Fruit fly (Drosophila melanogaster) whole organism, embryonic: ENCODE measurements around the gene Stat92E.

Experiments
- Adf1 ChIP-seq: fragments of 200-800 bp; sonication (Bioruptor generic); IDR thresholded peaks from 2 replicates; pipeline ENCODE4 v1.3.6; 2022; ENCODE audit warnings: missing biosample characterization, missing genetic modification characterization
- Asciz ChIP-seq: fragments of 200-800 bp; sonication (Bioruptor generic); optimal IDR thresholded peaks from 2 replicates; lab custom pipeline; 2017; ENCODE audit warnings: missing biosample characterization, mild to moderate bottlenecking, missing genetic modification characterization, missing genetic modification reagents
- CG10274 ChIP-seq: fragments of 200-800 bp; sonication (Bioruptor generic); optimal IDR thresholded peaks from 3 replicates; lab custom pipeline; 2017; ENCODE audit warnings: missing biosample characterization, mild to moderate bottlenecking, missing genetic modification characterization
- CG11247 ChIP-seq: fragments of 200-800 bp; sonication (Bioruptor generic); IDR thresholded peaks from 2 replicates; pipeline ENCODE4 v1.3.6; 2022; ENCODE audit warnings: missing biosample characterization, missing genetic modification characterization
- CG11456 ChIP-seq: fragments of 200-800 bp; sonication (Bioruptor generic); IDR thresholded peaks from 3 replicates; pipeline ENCODE4 v1.3.6; 2022; ENCODE audit warnings: missing biosample characterization, missing genetic modification characterization
- CG12219 ChIP-seq: fragments of 200-800 bp; sonication (Bioruptor generic); optimal IDR thresholded peaks from 3 replicates; lab custom pipeline; 2018; ENCODE audit warnings: missing biosample characterization, mild to moderate bottlenecking, missing genetic modification characterization
- CG1647 ChIP-seq: fragments of 200-800 bp; sonication (Bioruptor generic); optimal IDR thresholded peaks from 3 replicates; lab custom pipeline; 2016; ENCODE audit warnings: missing biosample characterization, missing genetic modification characterization
- CG16813 ChIP-seq: fragments of 200-800 bp; sonication (Bioruptor generic); IDR thresholded peaks from 3 replicates; pipeline ENCODE4 v1.3.6; 2022; ENCODE audit warnings: missing biosample characterization, missing genetic modification characterization; ENCODE audit not compliant: partially characterized antibody
- CG17568 ChIP-seq: fragments of 200-800 bp; sonication (Bioruptor generic); optimal IDR thresholded peaks from 2 replicates; lab custom pipeline; 2018; ENCODE audit warnings: missing biosample characterization, mild to moderate bottlenecking, missing genetic modification characterization, moderate library complexity
- CG17912 ChIP-seq: fragments of 200-800 bp; sonication (Bioruptor generic); optimal IDR thresholded peaks from 2 replicates; lab custom pipeline; 2018; ENCODE audit warnings: missing biosample characterization, mild to moderate bottlenecking, missing genetic modification characterization
- CG2875 ChIP-seq: fragments of 200-800 bp; sonication (Bioruptor generic); optimal IDR thresholded peaks from 2 replicates; lab custom pipeline; 2017; ENCODE audit warnings: missing biosample characterization, mild to moderate bottlenecking, missing genetic modification characterization, missing genetic modification reagents
- CG33557 ChIP-seq: fragments of 200-800 bp; sonication (Bioruptor generic); optimal IDR thresholded peaks from 2 replicates; lab custom pipeline; 2019; ENCODE audit warnings: missing biosample characterization, mild to moderate bottlenecking, missing genetic modification characterization, moderate library complexity
- CG3995 ChIP-seq: fragments of 200-800 bp; sonication (Bioruptor generic); optimal IDR thresholded peaks from 3 replicates; lab custom pipeline; 2016; ENCODE audit warnings: missing biosample characterization, missing genetic modification characterization
- CG4328 ChIP-seq: fragments of 200-800 bp; sonication (Bioruptor generic); optimal IDR thresholded peaks from 3 replicates; lab custom pipeline; 2017; ENCODE audit warnings: missing biosample characterization, missing genetic modification reagents, missing genetic modification characterization
- CG4820 ChIP-seq: fragments of 200-800 bp; sonication (Bioruptor generic); optimal IDR thresholded peaks from 3 replicates; lab custom pipeline; 2016; ENCODE audit warnings: missing biosample characterization, missing genetic modification characterization
- CG5245 ChIP-seq: fragments of 200-800 bp; sonication (Bioruptor generic); optimal IDR thresholded peaks from 3 replicates; lab custom pipeline; 2016; ENCODE audit warnings: missing biosample characterization, missing genetic modification characterization
- CG6854 ChIP-seq: fragments of 200-800 bp; sonication (Bioruptor generic); optimal IDR thresholded peaks from 3 replicates; lab custom pipeline; 2017; ENCODE audit warnings: missing biosample characterization, mild to moderate bottlenecking, missing genetic modification characterization
- CG8359 ChIP-seq: fragments of 200-800 bp; sonication (Bioruptor generic); optimal IDR thresholded peaks from 2 replicates; lab custom pipeline; 2017; ENCODE audit warnings: missing biosample characterization, mild to moderate bottlenecking, missing genetic modification characterization, borderline replicate concordance
- CG9727 ChIP-seq: fragments of 200-800 bp; sonication (Bioruptor generic); optimal IDR thresholded peaks from 3 replicates; lab custom pipeline; 2017; ENCODE audit warnings: missing biosample characterization, mild to moderate bottlenecking, missing genetic modification characterization
- Doc3 ChIP-seq: fragments of 200-800 bp; sonication (Bioruptor generic); IDR thresholded peaks from 3 replicates; pipeline ENCODE4 v1.3.6; 2022; ENCODE audit warnings: missing biosample characterization, missing genetic modification characterization; ENCODE audit not compliant: partially characterized antibody
- Dref ChIP-seq: fragments of 200-800 bp; sonication (Bioruptor generic); IDR thresholded peaks from 2 replicates; pipeline ENCODE4 v1.3.6; 2022; ENCODE audit warnings: missing biosample characterization, missing genetic modification characterization
- Ets97D ChIP-seq: fragments of 200-800 bp; sonication (Bioruptor generic); optimal IDR thresholded peaks from 3 replicates; lab custom pipeline; 2016; ENCODE audit warnings: missing biosample characterization, missing genetic modification characterization
- Gug ChIP-seq: fragments of 200-800 bp; sonication (Bioruptor generic); IDR thresholded peaks from 4 replicates; pipeline ENCODE4 v1.3.6; 2022; ENCODE audit warnings: missing biosample characterization, missing genetic modification characterization
- Hmx ChIP-seq: fragments of 200-800 bp; sonication (Bioruptor generic); optimal IDR thresholded peaks from 2 replicates; lab custom pipeline; 2016; ENCODE audit warnings: missing biosample characterization, missing genetic modification characterization
- Hr51 ChIP-seq, 2 experiments: fragments of 200-800 bp; sonication (Bioruptor generic); optimal IDR thresholded peaks; 2 replicates in 1 of 2; 3 replicates in 1 of 2; lab custom pipeline; 2016 to 2018; ENCODE audit warnings: missing biosample characterization in 2 of 2, missing genetic modification characterization in 2 of 2, mild to moderate bottlenecking in 1 of 2, moderate library complexity in 1 of 2
- Max ChIP-seq: fragments of 200-800 bp; sonication (Bioruptor generic); optimal IDR thresholded peaks from 2 replicates; lab custom pipeline; 2016; ENCODE audit warnings: missing biosample characterization, mild to moderate bottlenecking, missing genetic modification characterization
- Poxn ChIP-seq: fragments of 200-800 bp; sonication (Bioruptor generic); IDR thresholded peaks from 2 replicates; pipeline ENCODE4 v1.3.6; 2022; ENCODE audit warnings: missing biosample characterization, missing genetic modification characterization
- Ravus ChIP-seq: fragments of 200-800 bp; sonication (Bioruptor generic); IDR thresholded peaks from 2 replicates; pipeline ENCODE4 v1.3.6; 2022; ENCODE audit warnings: missing biosample characterization, missing genetic modification characterization
- Rx ChIP-seq: fragments of 200-800 bp; sonication (Bioruptor generic); IDR thresholded peaks from 2 replicates; pipeline ENCODE4 v1.3.6; 2022; ENCODE audit warnings: missing biosample characterization, missing genetic modification characterization
- Sin3A ChIP-seq: fragments of >200 bp; optimal IDR thresholded peaks from 2 replicates; lab custom pipeline; 2018
- Stat92E ChIP-seq, 3 experiments: fragments of >200 bp in 2 of 3; fragments of 200-800 bp in 1 of 3; sonication (Bioruptor generic) in 1 of 3; optimal IDR thresholded peaks; 2 replicates each; lab custom pipeline; 2017 to 2019; ENCODE audit warnings: missing biosample characterization in 3 of 3, missing genetic modification characterization in 3 of 3, mild to moderate bottlenecking in 1 of 3, moderate library complexity in 1 of 3
- Tbp ChIP-seq: fragments of >200 bp; optimal IDR thresholded peaks from 2 replicates; lab custom pipeline; 2018; ENCODE audit warnings: missing biosample characterization, missing genetic modification characterization
- Vsx1 ChIP-seq: fragments of 200-800 bp; sonication (Bioruptor generic); optimal IDR thresholded peaks from 2 replicates; lab custom pipeline; 2017; ENCODE audit warnings: missing biosample characterization, mild to moderate bottlenecking, missing genetic modification characterization, missing genetic modification reagents
- abd-A ChIP-seq: fragments of 200-800 bp; sonication (Bioruptor generic); optimal IDR thresholded peaks from 3 replicates; lab custom pipeline; 2019; ENCODE audit warnings: missing biosample characterization, mild to moderate bottlenecking, missing genetic modification characterization, moderate library complexity
- ato ChIP-seq: fragments of 200-800 bp; sonication (Bioruptor generic); IDR thresholded peaks from 2 replicates; pipeline ENCODE4 v1.3.6; 2022; ENCODE audit warnings: missing biosample characterization, missing genetic modification characterization; ENCODE audit not compliant: partially characterized antibody
- cato ChIP-seq: fragments of 200-800 bp; sonication (Bioruptor generic); optimal IDR thresholded peaks from 2 replicates; lab custom pipeline; 2016; ENCODE audit warnings: missing biosample characterization, missing genetic modification characterization, borderline replicate concordance
- gcm2 ChIP-seq: fragments of 200-800 bp; sonication (Bioruptor generic); optimal IDR thresholded peaks from 2 replicates; lab custom pipeline; 2016; ENCODE audit warnings: missing biosample characterization, missing genetic modification characterization
- gt ChIP-seq: fragments of 200-800 bp; sonication (Bioruptor generic); IDR thresholded peaks from 2 replicates; pipeline ENCODE4 v1.3.6; 2022; ENCODE audit warnings: missing biosample characterization, missing genetic modification characterization
- hth ChIP-seq: fragments of >200 bp; optimal IDR thresholded peaks from 2 replicates; lab custom pipeline; 2017; ENCODE audit warnings: inconsistent platforms
- lmd ChIP-seq: fragments of 200-800 bp; sonication (Bioruptor generic); IDR thresholded peaks from 2 replicates; pipeline ENCODE4 v1.3.6; 2022; ENCODE audit warnings: missing biosample characterization, missing genetic modification characterization
- oc ChIP-seq: fragments of 200-800 bp; sonication (Bioruptor generic); optimal IDR thresholded peaks from 2 replicates; lab custom pipeline; 2018; ENCODE audit warnings: missing biosample characterization, mild to moderate bottlenecking, missing genetic modification characterization, moderate library complexity
- peb ChIP-seq: fragments of 200-800 bp; sonication (Bioruptor generic); IDR thresholded peaks from 2 replicates; pipeline ENCODE4 v1.3.6; 2022; ENCODE audit warnings: missing biosample characterization, missing genetic modification characterization
- prd ChIP-seq, 3 experiments: fragments of >200 bp in 2 of 3; fragments of 200-800 bp in 1 of 3; sonication (Bioruptor generic) in 1 of 3; optimal IDR thresholded peaks in 2 of 3; IDR thresholded peaks in 1 of 3; 2 replicates in 2 of 3; 3 replicates in 1 of 3; pipeline versions ENCODE4 v1.3.6 to Lab custom; 2017 to 2022; ENCODE audit warnings: missing biosample characterization in 1 of 3, missing genetic modification characterization in 1 of 3
- ssp ChIP-seq: fragments of 200-800 bp; sonication (Bioruptor generic); IDR thresholded peaks from 2 replicates; pipeline ENCODE4 v1.3.6; 2022; ENCODE audit warnings: missing biosample characterization, missing genetic modification characterization
- tll ChIP-seq, 2 experiments: fragments of 200-800 bp in 1 of 2; fragments of >200 bp in 1 of 2; sonication (Bioruptor generic) in 1 of 2; optimal IDR thresholded peaks; 2 replicates each; lab custom pipeline; 2017 to 2019; ENCODE audit warnings: missing biosample characterization in 2 of 2, missing genetic modification characterization in 2 of 2, mild to moderate bottlenecking in 1 of 2, moderate library complexity in 1 of 2
- trh ChIP-seq: fragments of 200-800 bp; sonication (Bioruptor generic); optimal IDR thresholded peaks from 2 replicates; lab custom pipeline; 2016; ENCODE audit warnings: missing biosample characterization, missing genetic modification characterization
- vnd ChIP-seq: fragments of 200-800 bp; sonication (Bioruptor generic); IDR thresholded peaks from 3 replicates; pipeline ENCODE4 v1.3.6; 2022; ENCODE audit warnings: missing biosample characterization, missing genetic modification characterization; ENCODE audit not compliant: partially characterized antibody
- zfh2 ChIP-seq: fragments of 200-800 bp; sonication (Bioruptor generic); optimal IDR thresholded peaks from 2 replicates; lab custom pipeline; 2016; ENCODE audit warnings: missing biosample characterization, missing genetic modification characterization

Gene Stat92E

DNA sequence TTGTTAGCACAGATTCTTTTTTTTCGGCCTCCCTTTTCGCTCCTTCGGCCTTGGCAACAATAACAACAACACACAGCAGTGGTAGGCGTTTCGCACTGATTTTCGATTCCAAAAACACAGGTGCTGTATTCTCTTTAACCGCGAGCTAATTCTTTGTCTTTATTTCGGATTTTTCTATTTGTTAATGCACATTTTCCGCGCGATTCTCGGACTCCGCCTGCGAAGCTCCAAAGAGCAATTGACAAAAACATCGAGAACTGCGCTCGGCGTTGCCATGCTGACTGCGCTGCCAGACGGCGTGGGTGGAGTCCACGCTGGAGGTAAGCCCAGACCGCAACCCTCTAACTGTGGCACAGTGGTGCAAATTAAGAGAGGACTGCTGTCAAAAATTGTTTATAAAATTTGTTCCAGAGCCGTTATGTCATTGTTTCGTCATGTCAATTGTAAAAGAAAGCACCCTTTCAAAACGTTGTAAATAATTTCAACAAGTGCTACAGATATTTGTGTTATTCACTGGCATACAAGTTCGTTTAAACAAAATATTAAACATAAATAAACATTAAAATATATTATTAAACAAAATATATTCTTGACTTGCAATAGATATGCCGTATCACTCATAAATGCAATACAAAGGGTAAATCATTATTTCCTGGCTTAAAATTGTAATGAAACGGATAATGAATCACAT is 5.4 kb upstream of the Stat92E start, which contains the start of the genes DPCoAC and CG5180 (continued):
- TF ChIP-seq CG10274 (GFP tag; lab: Kevin White, UChicago) (no peak), Hmx (no peak), ssp (peak; percentile 51), Vsx1 (no peak), trh (GFP tag; lab: Kevin White, UChicago) (no peak), CG2875 (GFP tag; lab: Kevin White, UChicago) (no peak), CG1647 (GFP tag; lab: Kevin White, UChicago) (peak; percentile 75), CG16813 (GFP tag; lab: Robert Waterston, UW) (peak; percentile 51), CG11247 (GFP tag; lab: Robert Waterston, UW) (peak; percentile 83), CG9727 (GFP tag; lab: Kevin White, UChicago) (peak; percentile 73), Poxn (no peak), cato (GFP tag; lab: Kevin White, UChicago) (no peak), gt (GFP tag; lab: Robert Waterston, UW) (0 out of 2 replicates have a peak, but pooled peaks have one; percentile 37), Ets97D (GFP tag; lab: Kevin White, UChicago) (peak; percentile 83), Rx (GFP tag; lab: Robert Waterston, UW) (peak; percentile 30; the same call in 1 of the 2 replicates), oc (tag; lab: Kevin White, UChicago) (no peak), tll (GFP tag; optimal IDR thresholded peaks at IDR 0.05; lab: Kevin White, UChicago) (peak in 1 of 2 experiments; percentile 12), CG4328 (GFP tag; lab: Kevin White, UChicago) (no peak), CG17568 (peak; percentile 6), CG8359 (GFP tag; lab: Kevin White, UChicago) (no peak), Doc3 (GFP tag; lab: Robert Waterston, UW) (no peak), lmd (GFP tag; lab: Robert Waterston, UW) (peak; percentile 78), Adf1 (GFP tag; lab: Robert Waterston, UW) (peak; percentile 83), Gug (GFP tag; lab: Robert Waterston, UW) (peak; percentile 86), CG5245 (GFP tag; lab: Kevin White, UChicago) (peak; percentile 41), CG12219 (GFP tag; lab: Kevin White, UChicago) (peak; percentile 36), vnd (GFP tag; lab: Robert Waterston, UW) (peak; percentile 44; the same call in 2 of the 3 replicates), Asciz (GFP tag; lab: Kevin White, UChicago) (no peak), CG6854 (GFP tag; lab: Kevin White, UChicago) (peak; percentile 57), CG3995 (GFP tag; lab: Kevin White, UChicago) (peak; percentile 0), prd (optimal IDR thresholded peaks at IDR 0.05; lab: Kevin White, UChicago) (no peak), prd (GFP tag; IDR thresholded peaks at IDR 0.05; lab: Robert Waterston, UW) (peak; percentile 86), Sin3A (peak; percentile 44), Ravus (GFP tag; lab: Robert Waterston, UW) (0 out of 2 replicates have a peak, but pooled peaks have one; percentile 19), Tbp (GFP tag; lab: Kevin White, UChicago) (no peak), zfh2 (GFP tag; lab: Kevin White, UChicago) (peak; percentile 78), ato (GFP tag; lab: Robert Waterston, UW) (peak; percentile 60; the same call in 1 of the 2 replicates), abd-A (tag; lab: Kevin White, UChicago) (peak; percentile 34), peb (GFP tag; lab: Robert Waterston, UW) (0 out of 2 replicates have a peak, but pooled peaks have one; percentile 28), gcm2 (GFP tag; lab: Kevin White, UChicago) (no peak), CG11456 (GFP tag; lab: Robert Waterston, UW) (peak; percentile 89), CG33557 (GFP tag; lab: Kevin White, UChicago) (peak; percentile 16), CG17912 (GFP tag; lab: Kevin White, UChicago) (peak; percentile 62), CG4820 (GFP tag; lab: Kevin White, UChicago) (peak; percentile 8), Dref (GFP tag; lab: Robert Waterston, UW) (peak; percentile 60), Stat92E (GFP tag; optimal IDR thresholded peaks at IDR 0.05; lab: Kevin White, UChicago) (peak in 1 of 3 experiments; percentile 83), Max (GFP tag; lab: Kevin White, UChicago) (peak; percentile 53), Hr51 (GFP tag; optimal IDR thresholded peaks at IDR 0.05; lab: Kevin White, UChicago) (peak; percentile 66 to 70), hth (lab: Kevin White, UChicago) (no peak)
